Worm (Caenorhabditis elegans) whole organism, young adult: ENCODE results near the gene athp-1.

Experiments
- B0261.1 ChIP-seq: sonication (generic microtip); optimal IDR thresholded peaks from 2 replicates; lab custom pipeline; 2016; ENCODE audit warnings: mild to moderate bottlenecking, missing genetic modification characterization, moderate library complexity, missing compliant biosample characterization
- D2030.7 ChIP-seq: fragments of 200-800 bp; sonication (Bioruptor generic); IDR thresholded peaks from 2 replicates; pipeline ENCODE4 v1.3.6; 2022; ENCODE audit warnings: missing genetic modification reagents, missing genetic modification characterization, missing compliant biosample characterization
- F22D6.2 ChIP-seq: sonication (generic microtip); optimal IDR thresholded peaks from 2 replicates; lab custom pipeline; 2016; ENCODE audit warnings: mild to moderate bottlenecking, missing genetic modification characterization, missing compliant biosample characterization
- F49E8.2 ChIP-seq: sonication (generic microtip); optimal IDR thresholded peaks from 3 replicates; lab custom pipeline; 2017; ENCODE audit warnings: missing genetic modification characterization, mild to moderate bottlenecking, missing compliant biosample characterization, antibody characterized with exemption, moderate library complexity; ENCODE audit not compliant: insufficient read depth
- ama-1 ChIP-seq, 3 experiments: fragments of 150-350 bp in 1 of 3; sonication (generic microtip) in 2 of 3; optimal IDR thresholded peaks; 2 replicates each; lab custom pipeline; 2014 to 2018; ENCODE audit warnings: missing biosample characterization in 2 of 3, missing genetic modification characterization in 2 of 3, missing genetic modification reagents in 2 of 3
- bed-1 ChIP-seq: fragments of 200-800 bp; sonication (Bioruptor generic); IDR thresholded peaks from 2 replicates; pipeline ENCODE4 v1.3.6; 2022; ENCODE audit warnings: missing genetic modification reagents, missing genetic modification characterization, missing compliant biosample characterization
- dpl-1 ChIP-seq: fragments of 150-350 bp; optimal IDR thresholded peaks from 2 replicates; lab custom pipeline; 2014; ENCODE audit warnings: missing biosample characterization, missing genetic modification reagents, missing genetic modification characterization
- lsy-27 ChIP-seq: sonication (generic microtip); optimal IDR thresholded peaks from 2 replicates; lab custom pipeline; 2017; ENCODE audit warnings: missing genetic modification characterization, mild to moderate bottlenecking, missing compliant biosample characterization, antibody characterized with exemption, missing genotype, borderline replicate concordance; ENCODE audit not compliant: insufficient read depth
- nfyb-1 ChIP-seq: fragments of 200-800 bp; sonication (Bioruptor generic); IDR thresholded peaks from 2 replicates; pipeline ENCODE4 v1.3.6; 2022; ENCODE audit warnings: missing genetic modification reagents, missing genetic modification characterization, missing compliant biosample characterization
- pbrm-1 ChIP-seq: fragments of 200-800 bp; sonication (Bioruptor generic); IDR thresholded peaks from 2 replicates; pipeline ENCODE4 v1.3.6; 2022; ENCODE audit warnings: missing genetic modification reagents, missing genetic modification characterization, missing compliant biosample characterization
- rcor-1 ChIP-seq: fragments of 200-800 bp; sonication (Bioruptor generic); IDR thresholded peaks from 2 replicates; pipeline ENCODE4 v1.3.6; 2022; ENCODE audit warnings: missing genetic modification reagents, missing genetic modification characterization, missing compliant biosample characterization
- snpc-4 ChIP-seq, 5 experiments: fragments of 150-350 bp in 1 of 5; sonication (generic microtip) in 4 of 5; optimal IDR thresholded peaks; 2 replicates each; lab custom pipeline; 2014 to 2018; ENCODE audit warnings: missing genetic modification characterization in 5 of 5, missing biosample characterization in 3 of 5, antibody characterized with exemption in 2 of 5, mild to moderate bottlenecking in 2 of 5, missing compliant biosample characterization in 2 of 5, missing genotype in 2 of 5, moderate library complexity in 2 of 5, missing genetic modification reagents in 1 of 5
- unc-130 ChIP-seq: sonication (generic microtip); optimal IDR thresholded peaks from 2 replicates; lab custom pipeline; 2016; ENCODE audit warnings: missing genetic modification reagents, missing genetic modification characterization, missing compliant biosample characterization

ce11 chrIII:10902341-10902740 lies 20.8 kb downstream of the athp-1 start, which contains the start of gene unc-119:
- TF ChIP-seq nfyb-1 (GFP tag; lab: Robert Waterston, UW): no peak
- no peak for TF ChIP-seq F22D6.2 (tag; lab: Kevin White, UChicago)
- no peak for TF ChIP-seq ama-1 (optimal IDR thresholded peaks at IDR 0.05; lab: Kevin White, UChicago)
- TF ChIP-seq ama-1 (GFP tag; optimal IDR thresholded peaks at IDR 0.05; lab: Kevin White, UChicago): no peak
- no peak for TF ChIP-seq F49E8.2
- no peak for TF ChIP-seq lsy-27 (tag; lab: Kevin White, UChicago)
- TF ChIP-seq dpl-1 (GFP tag; lab: Kevin White, UChicago): no peak
- no peak for TF ChIP-seq rcor-1 (GFP tag; lab: Robert Waterston, UW)
- TF ChIP-seq D2030.7 (GFP tag; lab: Robert Waterston, UW): no peak
- no peak for TF ChIP-seq bed-1 (GFP tag; lab: Robert Waterston, UW)
- TF ChIP-seq snpc-4 (GFP tag; optimal IDR thresholded peaks at IDR 0.05; lab: Kevin White, UChicago): no peak
- TF ChIP-seq snpc-4 (tag; optimal IDR thresholded peaks at IDR 0.05; lab: Kevin White, UChicago): no peak
- TF ChIP-seq unc-130 (GFP tag; lab: Kevin White, UChicago): no peak
- no peak for TF ChIP-seq pbrm-1 (GFP tag; lab: Robert Waterston, UW)
- no peak for TF ChIP-seq B0261.1 (tag; lab: Kevin White, UChicago)
